Worm (Caenorhabditis elegans): ENCODE results near the gene R05C11.2.
A peak's percentile ranks its signal among the peaks of the same experiment; 100 is the strongest.

The R05C11.2 gene

ce11 chrIV:2036974-2037373 lies 21.9 kb downstream of the R05C11.2 start, which contains the start of the genes Y76B12C.9 and cng-2:
Y76B12C.9 (minus strand) TSS chrIV:2037074.
cng-2 (plus strand) TSS chrIV:2037191.
- no peak for TF ChIP-seq dao-5 (tag; optimal IDR thresholded peaks at IDR 0.05)

- TF ChIP-seq him-1 (tag; optimal IDR thresholded peaks at IDR 0.05), result no peak
- no peak for TF ChIP-seq dao-5 (tag; optimal IDR thresholded peaks at IDR 0.05)
- TF ChIP-seq W03F9.2 (tag; optimal IDR thresholded peaks at IDR 0.05), result peak; percentile 51
These were observed 25.9 kb downstream of the R05C11.2 start, which contains the start of gene cpsf-1 for ce11 chrIV:2032946-2033411. cpsf-1 (minus strand) TSS chrIV:2032996.

ce11 chrIV:2008920-2009319 lies 50.0 kb downstream of the R05C11.2 start:
- TF ChIP-seq dao-5 (tag; optimal IDR thresholded peaks at IDR 0.05) (no peak), W03F9.2 (tag; optimal IDR thresholded peaks at IDR 0.05) (no peak), him-1 (tag; optimal IDR thresholded peaks at IDR 0.05) (no peak)
